Fruit fly (Drosophila melanogaster): ENCODE data around the gene COX5A.

COX5A gene

DNA sequence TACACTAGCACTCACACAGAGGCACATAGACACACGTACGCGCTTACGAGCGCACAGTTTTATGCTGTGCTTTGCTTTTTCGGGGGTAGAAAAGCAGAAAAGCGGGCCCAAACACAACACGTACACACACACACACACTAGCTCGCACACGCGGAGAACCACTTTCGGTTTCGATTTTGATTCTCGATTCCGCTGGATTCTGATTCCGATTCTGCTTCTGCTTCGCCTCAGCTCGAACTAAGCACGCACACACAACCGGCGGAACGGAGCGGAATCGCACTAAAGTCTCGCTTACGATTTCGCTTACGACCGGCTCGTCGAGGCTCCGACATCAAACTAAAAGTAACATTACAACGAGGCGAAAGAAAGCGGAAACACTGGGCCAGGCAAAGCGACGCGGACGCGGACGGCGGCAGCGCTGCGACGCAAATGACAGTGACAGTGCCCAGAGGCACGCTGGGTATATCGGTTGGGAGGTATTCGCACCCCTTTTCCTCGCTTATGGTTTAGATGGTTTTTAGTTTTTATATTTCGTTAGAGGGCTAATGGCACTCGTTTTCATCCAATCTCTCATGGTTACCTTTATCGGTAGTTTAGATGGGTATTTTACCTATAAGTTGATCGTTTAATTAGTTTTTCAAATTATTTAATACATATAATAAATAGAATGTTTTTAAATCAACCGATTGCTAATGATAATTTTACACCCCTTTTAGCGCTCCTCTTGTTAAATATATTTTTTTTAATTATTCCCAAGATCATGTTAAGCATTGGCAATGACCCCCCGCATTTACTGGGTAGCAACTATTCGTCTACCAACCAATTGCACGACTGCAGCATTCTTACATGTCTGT is 40.9 kb upstream of the COX5A start (continued):
- TF ChIP-seq Hr51 (GFP tag; optimal IDR thresholded peaks at IDR 0.05) (peak; percentile 53 to 58), Dp (GFP tag; optimal IDR thresholded peaks at IDR 0.05) (no peak), ATbp (GFP tag; optimal IDR thresholded peaks at IDR 0.05) (peak; percentile 21), ems (GFP tag; optimal IDR thresholded peaks at IDR 0.05) (no peak), croc (GFP tag; conservative IDR thresholded peaks at IDR 0.05) (no peak; the same call in 2 of the 3 replicates), CG4820 (GFP tag; optimal IDR thresholded peaks at IDR 0.05) (peak; percentile 58), pb (GFP tag; optimal IDR thresholded peaks at IDR 0.05) (no peak), CG5245 (GFP tag; optimal IDR thresholded peaks at IDR 0.05) (no peak), usp (GFP tag; optimal IDR thresholded peaks at IDR 0.05) (no peak), klu (GFP tag; IDR thresholded peaks at IDR 0.05) (no peak), nom (GFP tag; optimal IDR thresholded peaks at IDR 0.05) (peak; percentile 10), ci (GFP tag; IDR thresholded peaks at IDR 0.05) (peak; percentile 82), bowl (GFP tag; IDR thresholded peaks at IDR 0.05) (peak; percentile 41; the same call in 1 of the 2 replicates), CG12299 (tag; optimal IDR thresholded peaks at IDR 0.05) (peak; percentile 11), Aef1 (GFP tag; IDR thresholded peaks at IDR 0.05) (no peak), CG6765 (GFP tag; optimal IDR thresholded peaks at IDR 0.05) (no peak), lov (optimal IDR thresholded peaks at IDR 0.05) (no peak), lov (GFP tag; IDR thresholded peaks at IDR 0.05) (0 out of 3 replicates have a peak, but pooled peaks have one; percentile 67), Nf-YA (GFP tag; IDR thresholded peaks at IDR 0.05) (no peak), pum (GFP tag; optimal IDR thresholded peaks at IDR 0.05) (no peak), CG10274 (GFP tag; optimal IDR thresholded peaks at IDR 0.05) (peak; percentile 11), CG4282 (GFP tag; optimal IDR thresholded peaks at IDR 0.05) (peak; percentile 26), tup (GFP tag; optimal IDR thresholded peaks at IDR 0.05) (no peak), trh (GFP tag; optimal IDR thresholded peaks at IDR 0.05) (no peak), CG4617 (GFP tag; optimal IDR thresholded peaks at IDR 0.05; ENCODE audit: borderline replicate concordance) (peak; percentile 27), CG15073 (GFP tag; optimal IDR thresholded peaks at IDR 0.05) (peak; percentile 33), peb (GFP tag; IDR thresholded peaks at IDR 0.05) (no peak), CG16863 (GFP tag; optimal IDR thresholded peaks at IDR 0.05) (no peak), Poxn (GFP tag; IDR thresholded peaks at IDR 0.05) (no peak), CG7839 (tag; optimal IDR thresholded peaks at IDR 0.05) (peak; percentile 68), trem (tag; optimal IDR thresholded peaks at IDR 0.05) (no peak), CG3995 (GFP tag; optimal IDR thresholded peaks at IDR 0.05) (no peak), zen (tag; optimal IDR thresholded peaks at IDR 0.05) (peak; percentile 4), Side (GFP tag; optimal IDR thresholded peaks at IDR 0.05) (peak; percentile 64), corto (GFP tag; optimal IDR thresholded peaks at IDR 0.05) (peak; percentile 4), bcd (GFP tag; optimal IDR thresholded peaks at IDR 0.05) (peak; percentile 73), ftz-f1 (GFP tag; optimal IDR thresholded peaks at IDR 0.05) (peak; percentile 26), ewg (GFP tag; optimal IDR thresholded peaks at IDR 0.05) (peak; percentile 57), otp (GFP tag; IDR thresholded peaks at IDR 0.05) (peak; percentile 51), CG7271 (tag; optimal IDR thresholded peaks at IDR 0.05) (no peak), CG2712 (tag; optimal IDR thresholded peaks at IDR 0.05) (peak; percentile 78), CG10366 (GFP tag; IDR thresholded peaks at IDR 0.05) (peak; percentile 22; the same call in 1 of the 2 replicates), CG16779 (GFP tag; IDR thresholded peaks at IDR 0.05) (peak; percentile 74), CG6254 (GFP tag; optimal IDR thresholded peaks at IDR 0.05) (peak; percentile 65), Oli (tag; optimal IDR thresholded peaks at IDR 0.05) (peak; percentile 77), ind (GFP tag; optimal IDR thresholded peaks at IDR 0.05) (peak; percentile 28), CG8359 (GFP tag; optimal IDR thresholded peaks at IDR 0.05; ENCODE audit: borderline replicate concordance) (peak; percentile 33), Nf-YC (tag; optimal IDR thresholded peaks at IDR 0.05) (peak; percentile 62), CG2129 (GFP tag; IDR thresholded peaks at IDR 0.05; ENCODE audit: partially characterized antibody) (no peak)

All from whole organism, embryonic.